Worm (Caenorhabditis elegans): ENCODE results near the gene C34F11.2.

ce11 chrII:5231111-5231510 lies 19.0 kb downstream of the C34F11.2 start, which contains the start of gene EGAP2.1:
- TF ChIP-seq lag-1 (GFP tag; IDR thresholded peaks at IDR 0.05) (no peak), nfya-1 (tag; optimal IDR thresholded peaks at IDR 0.05; ENCODE audit: borderline replicate concordance, insufficient read depth) (no peak), dox-1 (GFP tag; IDR thresholded peaks at IDR 0.05) (no peak), unc-130 (GFP tag; optimal IDR thresholded peaks at IDR 0.05) (no peak), nhr-90 (tag; optimal IDR thresholded peaks at IDR 0.05) (no peak)
